Worm (Caenorhabditis elegans): ENCODE data around the gene fbxb-112.

DNA sequence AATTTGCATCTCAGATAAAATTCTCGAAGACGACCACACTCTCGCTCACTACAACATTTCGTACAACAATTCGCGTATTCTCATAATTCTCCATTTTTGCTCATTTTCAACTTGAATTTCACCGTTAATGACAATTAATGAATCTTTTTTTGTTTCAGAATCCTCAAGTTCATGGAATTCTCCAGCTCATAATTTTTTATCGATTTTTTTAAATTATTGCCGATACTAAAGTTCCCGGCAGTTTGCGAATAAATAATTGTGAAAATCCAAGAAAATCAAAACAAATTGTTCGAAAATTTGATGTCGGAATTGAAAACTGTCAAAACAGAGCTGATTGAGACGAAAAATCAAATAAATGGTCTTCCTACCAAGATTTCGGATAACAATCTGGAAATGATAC is 43.0 kb upstream of the fbxb-112 start, which contains the start of gene C16C8.21:
- TF ChIP-seq blmp-1 (tag; optimal IDR thresholded peaks at IDR 0.05) (no peak), nhr-237 (tag; optimal IDR thresholded peaks at IDR 0.05) (no peak), lin-13 (GFP tag; optimal IDR thresholded peaks at IDR 0.05) (no peak), nhr-11 (tag; optimal IDR thresholded peaks at IDR 0.05) (no peak), egl-27 (tag; optimal IDR thresholded peaks at IDR 0.05) (no peak), nhr-12 (tag; optimal IDR thresholded peaks at IDR 0.05) (no peak)
